Worm (Caenorhabditis elegans) whole organism, early embryonic: ENCODE data around the gene daf-42.

Source experiments
- aly-1 ChIP-seq: sonication (generic microtip); optimal IDR thresholded peaks from 2 replicates; lab custom pipeline; 2016; ENCODE audit warnings: missing genetic modification characterization, missing compliant biosample characterization
- ama-1 ChIP-seq: fragments of 150-350 bp; optimal IDR thresholded peaks from 2 replicates; lab custom pipeline; 2014
- ceh-13 ChIP-seq: fragments of 200-800 bp; sonication (Bioruptor generic); optimal IDR thresholded peaks from 2 replicates; lab custom pipeline; 2018; ENCODE audit warnings: mild to moderate bottlenecking, missing genetic modification characterization, missing compliant biosample characterization
- ets-7 ChIP-seq: sonication (generic microtip); optimal IDR thresholded peaks from 2 replicates; lab custom pipeline; 2016; ENCODE audit warnings: missing genotype, missing genetic modification characterization, missing compliant biosample characterization
- hmg-4 ChIP-seq: fragments of 200-800 bp; sonication (Bioruptor generic); optimal IDR thresholded peaks from 2 replicates; lab custom pipeline; 2018; ENCODE audit warnings: mild to moderate bottlenecking, missing genetic modification characterization, missing compliant biosample characterization
- pes-1 ChIP-seq: fragments of 200-800 bp; sonication (Bioruptor generic); IDR thresholded peaks from 2 replicates; pipeline ENCODE4 v1.3.6; 2022; ENCODE audit warnings: missing genetic modification reagents, missing genetic modification characterization, missing compliant biosample characterization
- scrt-1 ChIP-seq: fragments of 200-800 bp; sonication (Bioruptor generic); IDR thresholded peaks from 2 replicates; pipeline ENCODE4 v1.3.6; 2022; ENCODE audit warnings: missing genetic modification characterization, missing compliant biosample characterization
- tbx-37 ChIP-seq: fragments of 200-800 bp; sonication (Bioruptor generic); conservative IDR thresholded peaks from 2 replicates; pipeline ENCODE4 v1.3.6; 2022; ENCODE audit warnings: missing genetic modification reagents, missing genetic modification characterization, missing compliant biosample characterization

DNA sequence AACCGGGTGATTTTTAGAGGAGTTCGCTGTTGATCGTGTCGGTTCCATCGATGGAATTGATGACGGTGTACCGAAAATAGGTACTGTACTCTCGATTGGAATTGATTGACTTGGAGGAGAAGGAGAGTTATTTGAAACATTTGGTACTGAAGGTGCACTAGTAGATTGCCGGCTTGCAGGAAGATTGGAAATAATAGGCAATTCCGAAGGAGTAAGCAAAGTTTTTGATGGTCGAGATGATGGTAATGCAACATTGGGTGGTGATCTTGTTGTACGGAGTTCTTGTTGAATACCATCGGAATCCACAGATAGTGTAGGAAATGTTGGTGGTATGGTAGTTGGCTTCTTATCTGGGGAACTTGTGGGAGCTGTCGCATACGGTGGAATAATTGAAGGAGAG is 7.6 kb downstream of the daf-42 start:
- TF ChIP-seq ceh-13 (GFP tag; lab: Kevin White, UChicago) (no peak), ama-1 (no peak), tbx-37 (GFP tag; lab: Robert Waterston, UW) (no peak), pes-1 (GFP tag; lab: Robert Waterston, UW) (no peak), scrt-1 (no peak), ets-7 (tag; lab: Kevin White, UChicago) (no peak), hmg-4 (GFP tag; lab: Kevin White, UChicago) (no peak), aly-1 (tag; lab: Kevin White, UChicago) (no peak)
